Fruit fly (Drosophila melanogaster): ENCODE data around the gene tna.

DNA sequence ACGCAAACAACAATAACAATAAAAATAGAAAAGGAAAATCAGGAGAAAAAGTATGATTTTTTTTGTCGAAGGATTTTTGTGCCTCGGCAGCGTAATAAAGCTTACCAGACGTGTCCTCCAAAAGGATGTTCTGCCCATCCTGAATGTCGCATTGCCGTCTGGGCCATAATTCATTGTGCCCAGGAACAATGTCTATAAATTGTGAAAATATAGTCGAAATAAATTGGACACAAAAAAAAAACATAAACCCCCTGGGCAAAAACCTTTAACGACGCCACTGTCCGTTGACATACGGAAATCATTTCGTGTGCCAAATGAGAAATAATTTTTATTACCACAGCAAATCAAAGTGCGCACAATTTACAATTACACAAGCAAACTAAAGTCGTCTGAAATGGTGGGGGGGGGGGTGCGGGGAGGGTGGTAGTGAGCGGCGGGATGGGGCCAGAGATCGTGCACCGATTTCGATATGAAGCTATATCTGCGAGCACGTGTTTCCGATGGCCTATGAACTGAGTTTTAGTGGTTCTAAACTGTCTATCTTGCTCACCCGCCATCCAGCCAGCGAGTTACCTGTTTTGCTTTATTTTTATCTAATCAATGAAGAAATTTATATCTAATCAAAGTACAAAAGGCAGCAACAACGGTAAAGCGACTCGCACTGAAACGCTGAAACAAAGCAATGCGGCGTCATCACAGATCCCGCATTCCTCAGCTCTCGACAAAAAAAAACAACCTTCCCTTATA, 31.5 kb downstream of the tna start:
- TF ChIP-seq OdsH (GFP tag; optimal IDR thresholded peaks at IDR 0.05) (peak; percentile 3), br (GFP tag; optimal IDR thresholded peaks at IDR 0.05) (no peak), psq (GFP tag; optimal IDR thresholded peaks at IDR 0.05) (no peak), Dfd (GFP tag; optimal IDR thresholded peaks at IDR 0.05) (no peak)
